Fruit fly (Drosophila melanogaster): ENCODE data around the gene MSAmiP.

dm6 chr3R:16806141-16806540 is 90.0 kb downstream of the MSAmiP start:
- TF ChIP-seq CG6792 (GFP tag; optimal IDR thresholded peaks at IDR 0.05) (no peak), pdm3 (GFP tag; optimal IDR thresholded peaks at IDR 0.05) (no peak), CG16779 (tag; optimal IDR thresholded peaks at IDR 0.05) (no peak), Hr4 (GFP tag; optimal IDR thresholded peaks at IDR 0.05) (no peak), CG6276 (GFP tag; optimal IDR thresholded peaks at IDR 0.05) (no peak), acj6 (GFP tag; optimal IDR thresholded peaks at IDR 0.05) (no peak), Hr39 (GFP tag; optimal IDR thresholded peaks at IDR 0.05) (no peak), dsx (GFP tag; optimal IDR thresholded peaks at IDR 0.05; ENCODE audit: poor library complexity, severe bottlenecking) (no peak)

Data from whole organism, prepupa.